Worm (Caenorhabditis elegans): ENCODE measurements around the gene sta-2.

sta-2 gene

ce11 chrV:9737287-9737686, 3.7 kb upstream of the sta-2 start, which contains the start of gene aqp-4:
Gene aqp-4 (plus strand): TSS chrV:9737556.
- TF ChIP-seq lin-15B (tag; optimal IDR thresholded peaks at IDR 0.05) (no peak), pqm-1 (tag; optimal IDR thresholded peaks at IDR 0.05) (no peak), elt-2 (tag; optimal IDR thresholded peaks at IDR 0.05) (peak; percentile 66), unc-39 (tag; optimal IDR thresholded peaks at IDR 0.05) (no peak)

- TF ChIP-seq unc-39 (tag; optimal IDR thresholded peaks at IDR 0.05): no peak
- TF ChIP-seq nhr-11 (tag; optimal IDR thresholded peaks at IDR 0.05): no peak
- TF ChIP-seq elt-2 (tag; optimal IDR thresholded peaks at IDR 0.05): peak; percentile 70
- no peak for TF ChIP-seq tbx-2 (tag; optimal IDR thresholded peaks at IDR 0.05)
- TF ChIP-seq pqm-1 (tag; optimal IDR thresholded peaks at IDR 0.05): peak; percentile 47
- TF ChIP-seq egl-27 (tag; optimal IDR thresholded peaks at IDR 0.05): no peak
Observed at ce11 chrV:9738077-9738705, 2.8 kb upstream of the sta-2 start.

- no peak for TF ChIP-seq nhr-11 (tag; optimal IDR thresholded peaks at IDR 0.05)
- no peak for TF ChIP-seq pqm-1 (tag; optimal IDR thresholded peaks at IDR 0.05)
- no peak for TF ChIP-seq egl-27 (tag; optimal IDR thresholded peaks at IDR 0.05)
- no peak for TF ChIP-seq unc-39 (tag; optimal IDR thresholded peaks at IDR 0.05)
- TF ChIP-seq fkh-10 (GFP tag; optimal IDR thresholded peaks at IDR 0.05): no peak
- no peak for TF ChIP-seq ama-1 (optimal IDR thresholded peaks at IDR 0.05)
- no peak for TF ChIP-seq R02D3.7 (tag; optimal IDR thresholded peaks at IDR 0.05)
Observed at ce11 chrV:9739402-9739801, 1.6 kb upstream of the sta-2 start, which contains the start of gene marc-1. Gene marc-1 (plus strand): TSS chrV:9739702.

- no peak for TF ChIP-seq lin-15B (tag; optimal IDR thresholded peaks at IDR 0.05)
- TF ChIP-seq pha-4 (tag; optimal IDR thresholded peaks at IDR 0.05): no peak
- TF ChIP-seq aly-2 (tag; optimal IDR thresholded peaks at IDR 0.05): no peak
- TF ChIP-seq ZK546.5 (tag; optimal IDR thresholded peaks at IDR 0.05): no peak
- no peak for TF ChIP-seq elt-1 (tag; optimal IDR thresholded peaks at IDR 0.05)
- TF ChIP-seq ama-1 (optimal IDR thresholded peaks at IDR 0.05): no peak
- no peak for TF ChIP-seq zag-1 (tag; optimal IDR thresholded peaks at IDR 0.05)
Observed at ce11 chrV:9744934-9745333, 3.9 kb downstream of the sta-2 start, which contains the start of gene F58E6.13. Gene F58E6.13 (plus strand): TSS chrV:9745234.

- TF ChIP-seq unc-39 (tag; optimal IDR thresholded peaks at IDR 0.05): no peak
- no peak for TF ChIP-seq R02D3.7 (tag; optimal IDR thresholded peaks at IDR 0.05)
- no peak for TF ChIP-seq eor-1 (tag; optimal IDR thresholded peaks at IDR 0.05)
Observed at ce11 chrV:9750308-9750707, 9.3 kb downstream of the sta-2 start, which contains the start of gene F58E6.4. Gene F58E6.4 (minus strand): TSS chrV:9750408.

- TF ChIP-seq ZK546.5 (tag; optimal IDR thresholded peaks at IDR 0.05): no peak
- TF ChIP-seq pha-4 (tag; optimal IDR thresholded peaks at IDR 0.05): no peak
- TF ChIP-seq nhr-25 (tag; optimal IDR thresholded peaks at IDR 0.05): no peak
- TF ChIP-seq ceh-16 (tag; optimal IDR thresholded peaks at IDR 0.05): no peak
- no peak for TF ChIP-seq daf-12 (tag; optimal IDR thresholded peaks at IDR 0.05)
- TF ChIP-seq ztf-11 (tag; optimal IDR thresholded peaks at IDR 0.05): no peak
- no peak for TF ChIP-seq aly-2 (tag; optimal IDR thresholded peaks at IDR 0.05)
- TF ChIP-seq fkh-2 (tag; optimal IDR thresholded peaks at IDR 0.05): no peak
- TF ChIP-seq ceh-28 (tag; optimal IDR thresholded peaks at IDR 0.05): no peak
- no peak for TF ChIP-seq tbx-2 (tag; optimal IDR thresholded peaks at IDR 0.05)
- no peak for TF ChIP-seq ceh-82 (tag; optimal IDR thresholded peaks at IDR 0.05)
- no peak for TF ChIP-seq skn-1 (tag; optimal IDR thresholded peaks at IDR 0.05)
- no peak for TF ChIP-seq nhr-28 (tag; optimal IDR thresholded peaks at IDR 0.05)
- TF ChIP-seq egl-27 (tag; optimal IDR thresholded peaks at IDR 0.05): no peak
- no peak for TF ChIP-seq pqm-1 (tag; optimal IDR thresholded peaks at IDR 0.05)
- TF ChIP-seq ceh-9 (tag; optimal IDR thresholded peaks at IDR 0.05): no peak
Observed at ce11 chrV:9752918-9753317, 11.9 kb downstream of the sta-2 start, which contains the start of gene F58E6.6. Gene F58E6.6 (minus strand): TSS chrV:9753018.

ce11 chrV:9753554-9753953, 12.5 kb downstream of the sta-2 start:
- no peak for TF ChIP-seq ama-1 (optimal IDR thresholded peaks at IDR 0.05)
- no peak for TF ChIP-seq ztf-11 (tag; optimal IDR thresholded peaks at IDR 0.05)
- TF ChIP-seq ZK546.5 (tag; optimal IDR thresholded peaks at IDR 0.05): no peak
- no peak for TF ChIP-seq unc-39 (tag; optimal IDR thresholded peaks at IDR 0.05)
- no peak for TF ChIP-seq snpc-4 (tag; optimal IDR thresholded peaks at IDR 0.05)
- no peak for TF ChIP-seq eor-1 (tag; optimal IDR thresholded peaks at IDR 0.05)
- no peak for TF ChIP-seq lin-15B (tag; optimal IDR thresholded peaks at IDR 0.05)
- no peak for TF ChIP-seq nhr-28 (tag; optimal IDR thresholded peaks at IDR 0.05)
- no peak for TF ChIP-seq nhr-12 (tag; optimal IDR thresholded peaks at IDR 0.05)
- TF ChIP-seq unc-62 (GFP tag; optimal IDR thresholded peaks at IDR 0.05): no peak
- TF ChIP-seq nhr-11 (tag; optimal IDR thresholded peaks at IDR 0.05): no peak
- no peak for TF ChIP-seq ceh-28 (tag; optimal IDR thresholded peaks at IDR 0.05)
- no peak for TF ChIP-seq egl-27 (tag; optimal IDR thresholded peaks at IDR 0.05)
- no peak for TF ChIP-seq sea-2 (GFP tag; optimal IDR thresholded peaks at IDR 0.05)
- TF ChIP-seq fkh-10 (GFP tag; optimal IDR thresholded peaks at IDR 0.05): no peak
- no peak for TF ChIP-seq nhr-77 (tag; optimal IDR thresholded peaks at IDR 0.05)
- no peak for TF ChIP-seq fos-1 (tag; optimal IDR thresholded peaks at IDR 0.05)
- no peak for TF ChIP-seq nhr-76 (tag; optimal IDR thresholded peaks at IDR 0.05)
- TF ChIP-seq ceh-82 (tag; optimal IDR thresholded peaks at IDR 0.05): no peak
- TF ChIP-seq nhr-43 (tag; optimal IDR thresholded peaks at IDR 0.05; ENCODE audit: poor library complexity, severe bottlenecking): no peak
